Worm (Caenorhabditis elegans) whole organism, L3 larva: ENCODE results near the gene C07A9.13.
A peak's percentile ranks its signal among the peaks of the same experiment; 100 is the strongest.

ENCODE experiments used
- R02D3.7 ChIP-seq: fragments of 150-350 bp; optimal IDR thresholded peaks from 2 replicates; lab custom pipeline; 2014; ENCODE audit warnings: missing biosample characterization, missing genetic modification characterization
- ZK546.5 ChIP-seq: sonication (generic microtip); optimal IDR thresholded peaks from 2 replicates; lab custom pipeline; 2017; ENCODE audit warnings: missing biosample characterization, missing genetic modification characterization
- ama-1 ChIP-seq: fragments of 150-350 bp; optimal IDR thresholded peaks from 2 replicates; lab custom pipeline; 2018
- ceh-16 ChIP-seq: sonication (generic microtip); optimal IDR thresholded peaks from 2 replicates; lab custom pipeline; 2017; ENCODE audit warnings: missing biosample characterization, missing genetic modification characterization
- egl-27 ChIP-seq: sonication (generic microtip); optimal IDR thresholded peaks from 4 replicates; lab custom pipeline; 2017; ENCODE audit warnings: missing biosample characterization, missing genetic modification reagents, missing genetic modification characterization
- elt-1 ChIP-seq: fragments of 150-350 bp; optimal IDR thresholded peaks from 2 replicates; lab custom pipeline; 2014; ENCODE audit warnings: missing biosample characterization, missing genetic modification characterization
- elt-2 ChIP-seq: sonication (generic microtip); optimal IDR thresholded peaks from 2 replicates; lab custom pipeline; 2016; ENCODE audit warnings: missing genetic modification reagents, mild to moderate bottlenecking, missing genetic modification characterization, missing compliant biosample characterization
- eor-1 ChIP-seq, 2 experiments: fragments of 150-350 bp; optimal IDR thresholded peaks; 2 replicates each; lab custom pipeline; 2014 to 2018; ENCODE audit warnings: missing biosample characterization in 2 of 2, missing genetic modification characterization in 2 of 2
- fkh-2 ChIP-seq: fragments of 150-350 bp; optimal IDR thresholded peaks from 2 replicates; lab custom pipeline; 2014; ENCODE audit warnings: missing biosample characterization, missing genetic modification reagents, missing genetic modification characterization
- fos-1 ChIP-seq: fragments of 150-350 bp; optimal IDR thresholded peaks from 2 replicates; lab custom pipeline; 2014; ENCODE audit warnings: missing biosample characterization, missing genetic modification characterization
- hmg-11 ChIP-seq: sonication (generic microtip); optimal IDR thresholded peaks from 2 replicates; lab custom pipeline; 2016; ENCODE audit warnings: missing genetic modification characterization, missing compliant biosample characterization
- jun-1 ChIP-seq: fragments of 150-350 bp; optimal IDR thresholded peaks from 2 replicates; lab custom pipeline; 2014; ENCODE audit warnings: missing biosample characterization, missing genetic modification reagents, missing genetic modification characterization
- lin-15B ChIP-seq: fragments of 150-350 bp; optimal IDR thresholded peaks from 2 replicates; lab custom pipeline; 2014; ENCODE audit warnings: missing biosample characterization, missing genetic modification characterization
- lin-39 ChIP-seq: fragments of 150-350 bp; optimal IDR thresholded peaks from 2 replicates; lab custom pipeline; 2018; ENCODE audit warnings: missing biosample characterization, missing genetic modification reagents, missing genetic modification characterization
- lsy-12 ChIP-seq: sonication (generic microtip); optimal IDR thresholded peaks from 2 replicates; lab custom pipeline; 2016; ENCODE audit warnings: mild to moderate bottlenecking, missing genetic modification characterization, missing compliant biosample characterization
- nfya-1 ChIP-seq: sonication (generic microtip); optimal IDR thresholded peaks from 2 replicates; lab custom pipeline; 2017; ENCODE audit warnings: missing genetic modification characterization, mild to moderate bottlenecking, missing compliant biosample characterization, antibody characterized with exemption, moderate library complexity; ENCODE audit not compliant: insufficient read depth
- nhr-11 ChIP-seq: fragments of 150-350 bp; optimal IDR thresholded peaks from 2 replicates; lab custom pipeline; 2014; ENCODE audit warnings: missing biosample characterization, missing genetic modification characterization
- nhr-12 ChIP-seq: fragments of 150-350 bp; optimal IDR thresholded peaks from 2 replicates; lab custom pipeline; 2014; ENCODE audit warnings: missing biosample characterization, missing genetic modification characterization
- nhr-23 ChIP-seq: fragments of 150-350 bp; optimal IDR thresholded peaks from 2 replicates; lab custom pipeline; 2014; ENCODE audit warnings: missing biosample characterization, missing genetic modification reagents, missing genetic modification characterization
- nhr-25 ChIP-seq: sonication (generic microtip); optimal IDR thresholded peaks from 2 replicates; lab custom pipeline; 2017; ENCODE audit warnings: missing biosample characterization, missing genetic modification characterization
- nhr-28 ChIP-seq: fragments of 150-350 bp; optimal IDR thresholded peaks from 2 replicates; lab custom pipeline; 2014; ENCODE audit warnings: missing biosample characterization, missing genetic modification characterization
- nhr-67 ChIP-seq: fragments of 150-350 bp; optimal IDR thresholded peaks from 2 replicates; lab custom pipeline; 2014; ENCODE audit warnings: missing biosample characterization, missing genetic modification characterization
- nhr-76 ChIP-seq: fragments of 150-350 bp; sonication (generic microtip); optimal IDR thresholded peaks from 5 replicates; lab custom pipeline; 2014; ENCODE audit warnings: missing biosample characterization, missing genetic modification characterization
- nhr-77 ChIP-seq: fragments of 150-350 bp; optimal IDR thresholded peaks from 2 replicates; lab custom pipeline; 2014; ENCODE audit warnings: missing biosample characterization, missing genetic modification characterization
- pha-4 ChIP-seq: fragments of 150-350 bp; optimal IDR thresholded peaks from 2 replicates; lab custom pipeline; 2014; ENCODE audit warnings: missing biosample characterization, missing genetic modification reagents, missing genetic modification characterization
- pqm-1 ChIP-seq: fragments of 150-350 bp; optimal IDR thresholded peaks from 2 replicates; lab custom pipeline; 2017; ENCODE audit warnings: missing biosample characterization, missing genetic modification characterization, inconsistent platforms
- sea-2 ChIP-seq: fragments of 150-350 bp; sonication (generic microtip); optimal IDR thresholded peaks from 4 replicates; lab custom pipeline; 2014; ENCODE audit warnings: missing biosample characterization, missing genetic modification reagents, missing genetic modification characterization
- snpc-4 ChIP-seq: fragments of 150-350 bp; optimal IDR thresholded peaks from 2 replicates; lab custom pipeline; 2014; ENCODE audit warnings: missing biosample characterization, missing genetic modification characterization
- tbx-2 ChIP-seq: sonication (generic microtip); optimal IDR thresholded peaks from 2 replicates; lab custom pipeline; 2016; ENCODE audit warnings: mild to moderate bottlenecking, missing genetic modification characterization, missing compliant biosample characterization
- unc-39 ChIP-seq: sonication (generic microtip); optimal IDR thresholded peaks from 4 replicates; lab custom pipeline; 2017; ENCODE audit warnings: missing biosample characterization, missing genetic modification characterization
- ztf-4 ChIP-seq: fragments of 150-350 bp; optimal IDR thresholded peaks from 2 replicates; lab custom pipeline; 2014; ENCODE audit warnings: missing biosample characterization, missing genetic modification characterization

C07A9.13 gene

DNA sequence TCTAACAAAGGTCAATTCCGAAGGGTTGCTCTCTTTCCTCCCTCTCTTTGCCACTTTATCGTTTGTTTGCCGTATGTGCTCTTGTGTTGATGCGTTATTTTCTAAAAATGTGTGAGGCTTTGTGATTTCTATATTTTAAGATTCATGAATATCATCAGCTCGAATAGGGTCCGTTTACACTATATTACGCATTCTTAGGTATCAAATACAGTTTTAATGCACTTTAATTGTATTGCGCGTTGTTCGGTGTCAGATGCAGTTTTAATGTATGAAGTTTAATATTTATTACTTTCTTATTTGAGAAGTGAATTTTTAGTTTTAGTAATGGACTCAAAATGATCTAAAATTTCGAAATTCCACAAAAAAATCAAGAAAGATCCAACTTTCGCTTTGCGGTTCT is 15.3 kb upstream of the C07A9.13 start, which contains the start of gene bud-31:
TSS of gene bud-31 (minus strand) at position 101 of the 400 bp plus-strand sequence.
- TF ChIP-seq eor-1 (tag; optimal IDR thresholded peaks at IDR 0.05; lab: Kevin White, UChicago) (no peak), egl-27 (no peak), nhr-11 (tag; lab: Kevin White, UChicago) (no peak), nhr-23 (tag; lab: Kevin White, UChicago) (no peak), nhr-25 (tag; lab: Kevin White, UChicago) (no peak), nhr-76 (tag; lab: Kevin White, UChicago) (no peak), sea-2 (GFP tag; lab: Kevin White, UChicago) (no peak), ztf-4 (tag; lab: Kevin White, UChicago) (no peak), ceh-16 (tag; lab: Kevin White, UChicago) (no peak), R02D3.7 (tag; lab: Kevin White, UChicago) (no peak), snpc-4 (tag; lab: Kevin White, UChicago) (no peak), elt-1 (tag; lab: Kevin White, UChicago) (no peak), lsy-12 (no peak), nhr-67 (tag; lab: Kevin White, UChicago) (no peak)

DNA sequence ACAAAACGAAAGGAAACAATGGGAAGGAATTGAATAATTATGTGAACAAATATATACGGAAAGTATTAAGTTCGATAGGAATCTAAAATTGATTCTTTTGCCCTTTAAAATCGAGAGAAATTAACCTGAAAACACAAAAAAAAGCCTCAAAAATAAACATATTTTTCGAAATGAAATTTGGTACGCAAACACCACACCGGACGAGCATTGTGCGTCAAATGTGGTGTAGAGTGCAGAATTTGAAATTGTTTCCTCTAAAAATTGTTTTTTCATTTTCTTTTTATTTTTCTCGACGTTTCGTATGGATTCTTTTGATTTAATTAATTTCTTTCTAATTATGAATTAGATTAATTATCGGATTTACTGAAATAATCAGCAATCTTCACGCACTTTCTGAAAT is 14.3 kb upstream of the C07A9.13 start:
- no peak for TF ChIP-seq snpc-4 (tag; lab: Kevin White, UChicago)
- no peak for TF ChIP-seq unc-39
- peak; percentile 16 for TF ChIP-seq hmg-11 (tag; lab: Kevin White, UChicago)
- no peak for TF ChIP-seq jun-1 (tag; lab: Kevin White, UChicago)
- peak; percentile 6 for TF ChIP-seq nhr-25 (tag; lab: Kevin White, UChicago)
- TF ChIP-seq nhr-12: no peak
- TF ChIP-seq fkh-2 (tag; lab: Kevin White, UChicago): no peak
- TF ChIP-seq nhr-28: no peak
- no peak for TF ChIP-seq tbx-2 (tag; lab: Kevin White, UChicago)
- peak; percentile 28 for TF ChIP-seq pha-4 (tag; lab: Kevin White, UChicago)
- peak; percentile 52 for TF ChIP-seq nfya-1 (tag; lab: Kevin White, UChicago)
- peak; percentile 19 for TF ChIP-seq lin-15B (tag; lab: Kevin White, UChicago)

DNA sequence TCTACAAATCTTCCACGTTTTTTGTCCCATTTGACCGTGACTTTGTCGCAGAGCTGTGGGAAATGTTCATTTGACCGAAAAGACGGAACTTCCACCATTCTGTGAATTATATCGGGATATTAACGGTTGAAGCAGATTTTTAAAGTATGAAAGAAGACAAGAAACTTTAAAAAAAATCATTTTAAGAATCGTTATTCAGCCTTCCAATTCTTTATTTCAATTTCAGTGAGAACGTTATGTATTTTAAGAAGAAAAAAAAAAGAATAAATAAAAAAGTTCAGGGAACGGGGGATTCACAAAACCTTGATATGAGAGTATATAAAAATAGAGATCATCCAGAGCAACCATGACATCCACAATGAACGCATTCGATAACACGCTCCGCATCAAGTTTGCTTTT is 13.4 kb upstream of the C07A9.13 start, which contains the start of gene set-3:
TSS of gene set-3 (minus strand) at position 101 of the 400 bp plus-strand sequence.
- TF ChIP-seq nhr-76 (tag; lab: Kevin White, UChicago) (no peak), elt-2 (tag; lab: Kevin White, UChicago) (no peak), ZK546.5 (tag; lab: Kevin White, UChicago) (no peak), ceh-16 (tag; lab: Kevin White, UChicago) (no peak), fos-1 (tag; lab: Kevin White, UChicago) (no peak), nhr-25 (tag; lab: Kevin White, UChicago) (no peak), lin-15B (tag; lab: Kevin White, UChicago) (no peak), nhr-12 (no peak), ama-1 (lab: Kevin White, UChicago) (no peak), nhr-67 (tag; lab: Kevin White, UChicago) (no peak), ztf-4 (tag; lab: Kevin White, UChicago) (no peak), sea-2 (GFP tag; lab: Kevin White, UChicago) (no peak)

DNA sequence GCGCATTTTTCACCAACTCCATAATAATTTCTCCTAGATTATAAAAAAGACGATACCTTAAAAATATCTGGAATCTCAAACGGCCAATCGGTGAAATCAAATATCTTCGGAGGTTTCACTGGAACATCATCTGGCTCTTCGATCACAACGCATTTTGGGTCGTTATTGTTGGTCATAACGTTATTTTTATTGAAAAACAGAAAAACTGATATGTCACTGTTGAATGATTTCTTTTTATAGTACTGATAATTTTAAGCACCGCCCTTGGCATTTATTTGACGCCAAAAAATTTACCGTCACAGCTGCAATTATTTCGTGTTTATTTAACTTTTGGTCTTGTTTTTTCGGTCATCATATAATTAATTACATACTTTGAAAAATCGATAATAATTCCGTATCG is 8.9 kb upstream of the C07A9.13 start, which contains the start of gene best-5:
TSS of gene best-5 (minus strand) at position 210 of the 400 bp plus-strand sequence.
- TF ChIP-seq ama-1 (lab: Kevin White, UChicago) (no peak), elt-2 (tag; lab: Kevin White, UChicago) (peak; percentile 42), elt-1 (tag; lab: Kevin White, UChicago) (no peak), pqm-1 (tag; lab: Kevin White, UChicago) (peak; percentile 43)

DNA sequence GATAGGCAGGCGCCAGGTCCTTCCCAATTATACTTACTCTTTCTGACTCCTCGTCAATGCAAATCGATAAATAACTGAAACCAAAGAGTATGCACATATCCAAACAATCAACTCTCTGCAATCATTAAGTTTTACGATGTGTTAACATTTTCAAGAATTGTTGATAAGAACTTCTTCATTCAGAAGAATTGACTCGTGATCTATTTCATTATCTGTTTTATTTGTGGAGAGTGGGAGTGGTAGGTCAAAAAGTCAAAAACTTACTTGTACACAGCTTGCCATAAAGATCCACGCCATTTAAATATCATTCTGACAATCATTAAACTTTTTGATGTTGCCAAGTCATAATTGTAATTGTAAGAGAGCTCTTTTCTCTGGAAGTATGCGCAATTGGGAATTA is 8.3 kb upstream of the C07A9.13 start:
- TF ChIP-seq pqm-1 (tag; lab: Kevin White, UChicago) (peak; percentile 91), nhr-77 (tag; lab: Kevin White, UChicago) (no peak), ceh-16 (tag; lab: Kevin White, UChicago) (no peak), nhr-11 (tag; lab: Kevin White, UChicago) (no peak), elt-2 (tag; lab: Kevin White, UChicago) (peak; percentile 68), pha-4 (tag; lab: Kevin White, UChicago) (peak; percentile 34), lin-39 (tag; lab: Kevin White, UChicago) (no peak)
